Fruit fly (Drosophila melanogaster): ENCODE results near the gene CG43295.

dm6 chr3L:16090330-16090803 lies 15.3 kb upstream of the CG43295 start, which contains the start of the genes CG5235 and ClC-c:
- TF ChIP-seq rn (GFP tag; IDR thresholded peaks at IDR 0.05) (no peak), gl (tag; optimal IDR thresholded peaks at IDR 0.05) (no peak), CG9948 (tag; optimal IDR thresholded peaks at IDR 0.05) (no peak), EcR (GFP tag; optimal IDR thresholded peaks at IDR 0.05) (no peak), Pif1B (GFP tag; optimal IDR thresholded peaks at IDR 0.05) (no peak), CG8301 (tag; optimal IDR thresholded peaks at IDR 0.05) (no peak), fd96Ca (GFP tag; IDR thresholded peaks at IDR 0.05) (no peak), CG15710 (tag; optimal IDR thresholded peaks at IDR 0.05) (no peak), Ets98B (GFP tag; IDR thresholded peaks at IDR 0.05) (no peak), CG13204 (GFP tag; optimal IDR thresholded peaks at IDR 0.05) (no peak), CG12605 (GFP tag; IDR thresholded peaks at IDR 0.05) (no peak), CG8159 (tag; optimal IDR thresholded peaks at IDR 0.05) (no peak), CG17806 (tag; optimal IDR thresholded peaks at IDR 0.05) (no peak), Pif1A (GFP tag; optimal IDR thresholded peaks at IDR 0.05) (no peak)

Data from whole organism, pupa.